Worm (Caenorhabditis elegans): ENCODE data around the gene lec-10.

- TF ChIP-seq nhr-23 (tag; optimal IDR thresholded peaks at IDR 0.05) (no peak), nhr-11 (tag; optimal IDR thresholded peaks at IDR 0.05) (no peak), lsy-2 (tag; optimal IDR thresholded peaks at IDR 0.05) (no peak), nhr-77 (tag; optimal IDR thresholded peaks at IDR 0.05) (no peak)
These were observed 35.8 kb upstream of the lec-10 start, which contains the start of gene acs-1 for ce11 chrV:6524757-6525156.
